Fruit fly (Drosophila melanogaster): Measurements from ENCODE around the gene CG17321.

DNA sequence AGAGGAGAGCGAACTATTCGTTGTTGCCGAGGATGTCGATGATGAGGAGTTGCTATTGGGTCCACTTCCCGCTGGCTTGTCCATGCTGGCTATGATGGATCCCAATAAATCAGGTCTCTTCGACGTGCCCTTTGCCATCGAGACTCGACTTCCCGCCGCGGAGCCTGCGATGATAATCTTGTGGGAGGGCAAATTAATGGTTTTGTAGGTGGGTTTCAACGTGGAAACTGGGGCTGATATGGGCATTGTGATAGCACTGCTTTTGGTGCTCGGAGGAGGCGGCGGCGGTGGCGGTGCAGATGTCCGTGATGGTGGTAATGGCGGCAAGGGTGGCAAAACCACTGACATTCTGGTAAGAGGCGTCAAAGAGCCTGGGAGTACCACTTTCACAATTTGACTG is 10.5 kb upstream of the CG17321 start:
- TF ChIP-seq GATAd (GFP tag; optimal IDR thresholded peaks at IDR 0.05) (no peak), lola (GFP tag; optimal IDR thresholded peaks at IDR 0.05) (no peak)
